Worm (Caenorhabditis elegans) whole organism, young adult: ENCODE measurements around the gene F16F9.3.
A peak's percentile ranks its signal among the peaks of the same experiment; 100 is the strongest.
"Not testable (repeated sequence)": the region's sequence is repeated elsewhere in the genome, so short reads cannot be mapped to it uniquely, and the experiment has no call there.

Source experiments
- B0261.1 ChIP-seq: sonication (generic microtip); optimal IDR thresholded peaks from 2 replicates; lab custom pipeline; 2016; ENCODE audit warnings: mild to moderate bottlenecking, missing genetic modification characterization, moderate library complexity, missing compliant biosample characterization
- B0336.3 ChIP-seq: fragments of 200-800 bp; sonication (Bioruptor generic); IDR thresholded peaks from 2 replicates; pipeline ENCODE4 v1.3.6; 2022; ENCODE audit warnings: missing genetic modification characterization, missing compliant biosample characterization
- C06A6.2 ChIP-seq: fragments of 200-800 bp; sonication (Bioruptor generic); conservative IDR thresholded peaks from 2 replicates; pipeline ENCODE4 v1.3.6; 2022; ENCODE audit warnings: missing genetic modification characterization, missing compliant biosample characterization
- F33H1.4 ChIP-seq: fragments of 200-800 bp; sonication (Bioruptor generic); IDR thresholded peaks from 2 replicates; pipeline ENCODE4 v1.3.6; 2022; ENCODE audit warnings: missing genetic modification reagents, missing genetic modification characterization, missing compliant biosample characterization
- F39B2.1 ChIP-seq: fragments of 200-800 bp; sonication (Bioruptor generic); IDR thresholded peaks from 2 replicates; pipeline ENCODE4 v1.3.6; 2022; ENCODE audit warnings: missing genetic modification reagents, missing genetic modification characterization, missing compliant biosample characterization
- F55B11.4 ChIP-seq: sonication (generic microtip); optimal IDR thresholded peaks from 2 replicates; lab custom pipeline; 2016; ENCODE audit warnings: missing compliant biosample characterization, missing genetic modification characterization, borderline replicate concordance; ENCODE audit not compliant: insufficient read depth
- F57C9.4 ChIP-seq: sonication (generic microtip); optimal IDR thresholded peaks from 2 replicates; lab custom pipeline; 2017; ENCODE audit warnings: mild to moderate bottlenecking, missing genetic modification characterization, missing compliant biosample characterization
- Y53G8AR.9 ChIP-seq: fragments of 200-800 bp; sonication (Bioruptor generic); conservative IDR thresholded peaks from 2 replicates; pipeline ENCODE4 v1.3.6; 2022; ENCODE audit warnings: missing genetic modification reagents, missing genetic modification characterization, missing compliant biosample characterization
- Y95B8A.8 ChIP-seq: fragments of 200-800 bp; sonication (Bioruptor generic); IDR thresholded peaks from 2 replicates; pipeline ENCODE4 v1.3.6; 2022; ENCODE audit warnings: missing genetic modification reagents, missing genetic modification characterization, missing compliant biosample characterization
- akir-1 ChIP-seq: fragments of 200-800 bp; sonication (Bioruptor generic); optimal IDR thresholded peaks from 2 replicates; lab custom pipeline; 2018; ENCODE audit warnings: mild to moderate bottlenecking, missing genetic modification characterization, moderate library complexity, missing compliant biosample characterization
- ama-1 ChIP-seq, 3 experiments: fragments of 150-350 bp in 1 of 3; sonication (generic microtip) in 2 of 3; optimal IDR thresholded peaks; 2 replicates each; lab custom pipeline; 2014 to 2018; ENCODE audit warnings: missing biosample characterization in 2 of 3, missing genetic modification characterization in 2 of 3, missing genetic modification reagents in 2 of 3
- attf-3 ChIP-seq: fragments of 200-800 bp; sonication (Bioruptor generic); conservative IDR thresholded peaks from 2 replicates; pipeline ENCODE4 v1.3.6; 2022; ENCODE audit warnings: missing genetic modification reagents, missing genetic modification characterization, missing compliant biosample characterization
- ceh-27 ChIP-seq: fragments of 200-800 bp; sonication (Bioruptor generic); optimal IDR thresholded peaks from 2 replicates; lab custom pipeline; 2018; ENCODE audit warnings: mild to moderate bottlenecking, missing genetic modification characterization, moderate library complexity, missing compliant biosample characterization
- die-1 ChIP-seq: sonication (generic microtip); optimal IDR thresholded peaks from 2 replicates; lab custom pipeline; 2016; ENCODE audit warnings: missing genotype, mild to moderate bottlenecking, missing genetic modification characterization, missing compliant biosample characterization
- egrh-3 ChIP-seq: fragments of 200-800 bp; sonication (Bioruptor generic); IDR thresholded peaks from 2 replicates; pipeline ENCODE4 v1.3.6; 2022; ENCODE audit warnings: missing genetic modification reagents, missing genetic modification characterization, missing compliant biosample characterization
- ekl-4 ChIP-seq: fragments of 200-800 bp; sonication (Bioruptor generic); IDR thresholded peaks from 2 replicates; pipeline ENCODE4 v1.3.6; 2022; ENCODE audit warnings: missing genetic modification reagents, missing genetic modification characterization, missing compliant biosample characterization
- him-1 ChIP-seq: sonication (generic microtip); optimal IDR thresholded peaks from 2 replicates; lab custom pipeline; 2016; ENCODE audit warnings: missing genotype, missing genetic modification reagents, missing genetic modification characterization, missing compliant biosample characterization
- hlh-12 ChIP-seq: sonication (generic microtip); optimal IDR thresholded peaks from 2 replicates; lab custom pipeline; 2016; ENCODE audit warnings: missing genetic modification characterization, missing compliant biosample characterization
- hmg-20 ChIP-seq: fragments of 200-800 bp; sonication (Bioruptor generic); IDR thresholded peaks from 2 replicates; pipeline ENCODE4 v1.3.6; 2022; ENCODE audit warnings: missing genetic modification reagents, missing genetic modification characterization, missing compliant biosample characterization
- hrde-1 ChIP-seq: sonication (generic microtip); optimal IDR thresholded peaks from 2 replicates; lab custom pipeline; 2016; ENCODE audit warnings: missing genetic modification characterization, mild to moderate bottlenecking, missing compliant biosample characterization, moderate library complexity, missing genotype, missing genetic modification reagents, borderline replicate concordance
- let-526 ChIP-seq: fragments of 200-800 bp; sonication (Bioruptor generic); IDR thresholded peaks from 2 replicates; pipeline ENCODE4 v1.3.6; 2022; ENCODE audit warnings: missing genetic modification reagents, missing genetic modification characterization, missing compliant biosample characterization
- lin-26 ChIP-seq: fragments of 200-800 bp; sonication (Bioruptor generic); IDR thresholded peaks from 2 replicates; pipeline ENCODE4 v1.3.6; 2022; ENCODE audit warnings: missing genetic modification reagents, missing genetic modification characterization, missing compliant biosample characterization
- lin-35 ChIP-seq, 3 experiments: fragments of 150-350 bp in 2 of 3; sonication (generic microtip) in 1 of 3; optimal IDR thresholded peaks; 2 replicates each; lab custom pipeline; 2014 to 2018; ENCODE audit warnings: missing biosample characterization in 3 of 3, missing genetic modification characterization in 3 of 3, missing genetic modification reagents in 3 of 3
- lsl-1 ChIP-seq: fragments of 200-800 bp; sonication (Bioruptor generic); optimal IDR thresholded peaks from 2 replicates; lab custom pipeline; 2018; ENCODE audit warnings: mild to moderate bottlenecking, missing genetic modification characterization, moderate library complexity, missing compliant biosample characterization
- madf-10 ChIP-seq: sonication (generic microtip); optimal IDR thresholded peaks from 2 replicates; lab custom pipeline; 2016; ENCODE audit warnings: mild to moderate bottlenecking, missing genetic modification characterization, missing compliant biosample characterization
- madf-8 ChIP-seq: fragments of 200-800 bp; sonication (Bioruptor generic); conservative IDR thresholded peaks from 2 replicates; pipeline ENCODE4 v1.3.6; 2022; ENCODE audit warnings: missing genetic modification reagents, missing genetic modification characterization, missing compliant biosample characterization
- nfya-2 ChIP-seq: fragments of 200-800 bp; sonication (Bioruptor generic); IDR thresholded peaks from 2 replicates; pipeline ENCODE4 v1.3.6; 2022; ENCODE audit warnings: missing genetic modification reagents, missing genetic modification characterization, missing compliant biosample characterization
- nhr-27 ChIP-seq: fragments of 200-800 bp; sonication (Bioruptor generic); optimal IDR thresholded peaks from 2 replicates; lab custom pipeline; 2018; ENCODE audit warnings: mild to moderate bottlenecking, missing genetic modification characterization, moderate library complexity, missing compliant biosample characterization
- nhr-90 ChIP-seq: sonication (generic microtip); optimal IDR thresholded peaks from 2 replicates; lab custom pipeline; 2016; ENCODE audit warnings: missing genotype, mild to moderate bottlenecking, missing genetic modification characterization, missing compliant biosample characterization
- pbrm-1 ChIP-seq: fragments of 200-800 bp; sonication (Bioruptor generic); IDR thresholded peaks from 2 replicates; pipeline ENCODE4 v1.3.6; 2022; ENCODE audit warnings: missing genetic modification reagents, missing genetic modification characterization, missing compliant biosample characterization
- pha-4 ChIP-seq: fragments of 150-350 bp; sonication (generic microtip); optimal IDR thresholded peaks from 2 replicates; lab custom pipeline; 2014; ENCODE audit warnings: missing biosample characterization, missing genetic modification reagents, missing genetic modification characterization
- rec-8 ChIP-seq, 2 experiments: sonication (generic microtip); optimal IDR thresholded peaks; 2 replicates each; lab custom pipeline; 2016; ENCODE audit warnings: mild to moderate bottlenecking in 2 of 2, missing genetic modification characterization in 2 of 2, missing genetic modification reagents in 2 of 2, missing genotype in 2 of 2, missing biosample characterization in 1 of 2, missing compliant biosample characterization in 1 of 2, moderate library complexity in 1 of 2
- repo-1 ChIP-seq: sonication (generic microtip); optimal IDR thresholded peaks from 2 replicates; lab custom pipeline; 2017; ENCODE audit warnings: mild to moderate bottlenecking, missing genetic modification characterization, missing compliant biosample characterization
- rpc-1 ChIP-seq, 2 experiments: fragments of 150-350 bp in 1 of 2; sonication (generic microtip) in 1 of 2; optimal IDR thresholded peaks; 2 replicates each; lab custom pipeline; 2014 to 2018; ENCODE audit warnings: missing biosample characterization in 1 of 2, missing genetic modification characterization in 1 of 2, missing genetic modification reagents in 1 of 2, missing genotype in 1 of 2
- snpc-3.4 ChIP-seq: sonication (generic microtip); optimal IDR thresholded peaks from 2 replicates; lab custom pipeline; 2017; ENCODE audit warnings: missing genetic modification characterization, mild to moderate bottlenecking, missing compliant biosample characterization, antibody characterized with exemption, moderate library complexity, missing genotype, missing genetic modification reagents
- tbp1 ChIP-seq: fragments of 200-800 bp; sonication (Bioruptor generic); optimal IDR thresholded peaks from 2 replicates; lab custom pipeline; 2018; ENCODE audit warnings: mild to moderate bottlenecking, missing genetic modification characterization, missing compliant biosample characterization
- tlf-1 ChIP-seq: fragments of 200-800 bp; sonication (Bioruptor generic); optimal IDR thresholded peaks from 2 replicates; lab custom pipeline; 2018; ENCODE audit warnings: mild to moderate bottlenecking, missing genetic modification characterization, missing compliant biosample characterization
- ztf-25 ChIP-seq: fragments of 200-800 bp; sonication (Bioruptor generic); IDR thresholded peaks from 2 replicates; pipeline ENCODE4 v1.3.6; 2022; ENCODE audit warnings: missing genetic modification reagents, missing genetic modification characterization, missing compliant biosample characterization

F16F9.3 gene

DNA sequence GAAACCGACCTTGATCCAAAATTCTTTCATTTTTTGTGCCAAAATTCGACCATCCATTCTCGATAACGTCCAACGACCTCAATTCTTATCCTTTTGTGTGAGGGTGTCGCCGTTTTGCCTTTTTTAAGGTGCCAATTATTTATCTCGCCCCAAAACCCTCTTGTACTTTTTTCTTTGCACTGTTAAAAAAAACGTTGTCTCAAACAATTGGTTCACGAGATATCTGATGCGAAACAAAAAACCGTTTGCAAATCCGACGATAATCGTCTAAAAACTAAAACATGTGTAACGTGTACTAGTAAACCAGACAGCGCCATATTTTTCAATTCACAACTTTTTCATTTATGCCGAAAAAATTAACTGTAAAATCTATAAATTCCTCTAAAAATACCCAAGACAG, at the start of gene F16F9.3:
Gene F16F9.3 (plus strand): TSS at position 301 of the 400 bp plus-strand sequence.
- TF ChIP-seq F57C9.4 (no peak), madf-8 (GFP tag; lab: Robert Waterston, UW) (no peak), let-526 (GFP tag; lab: Robert Waterston, UW) (no peak)

DNA sequence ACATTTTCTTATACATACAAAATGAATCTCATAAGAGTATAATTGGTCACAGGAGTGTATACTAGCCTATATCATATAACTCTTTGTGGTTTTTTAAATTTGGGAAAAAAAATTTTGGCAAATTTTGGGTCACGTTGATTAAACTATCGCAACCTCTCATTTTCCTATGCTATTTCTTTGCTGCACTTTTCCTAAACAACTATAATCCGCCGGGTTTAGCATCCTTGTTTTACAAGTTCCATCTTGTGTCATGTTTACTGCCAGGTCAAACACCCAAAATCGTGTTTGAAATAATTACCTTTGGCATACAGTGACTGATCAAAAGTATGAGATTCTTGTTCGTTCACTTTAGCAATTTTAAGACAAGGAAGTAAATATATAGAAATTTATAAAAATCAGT, 49.1 kb upstream of the F16F9.3 start, which contains the start of gene sulp-3:
Gene sulp-3 (minus strand): TSS at position 101 of the 400 bp plus-strand sequence.
- no peak for TF ChIP-seq snpc-3.4 (tag; lab: Kevin White, UChicago)
- no peak for TF ChIP-seq ceh-27 (GFP tag; lab: Kevin White, UChicago)
- TF ChIP-seq F33H1.4 = no peak

DNA sequence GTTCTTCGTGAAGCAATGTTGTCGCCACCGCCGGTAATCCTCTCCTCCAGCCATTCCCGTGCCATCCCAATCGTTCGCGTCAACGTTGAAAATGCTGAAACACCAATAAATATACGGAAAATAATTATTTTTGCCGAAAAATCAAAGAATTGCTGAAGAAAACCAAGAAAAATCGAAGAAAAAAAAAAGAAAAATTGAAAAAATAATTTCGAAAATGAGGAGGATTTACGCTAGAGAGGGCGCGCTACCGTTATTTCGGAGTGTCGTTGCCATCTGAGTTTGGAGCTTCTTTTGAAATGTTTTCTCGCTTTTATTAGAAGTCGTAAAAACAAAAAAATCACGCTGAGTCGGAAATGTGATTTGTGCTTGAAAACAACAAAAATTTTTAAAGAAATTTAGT, 46.7 kb upstream of the F16F9.3 start, which contains the start of gene F08F1.9:
Gene F08F1.9 (minus strand): TSS at position 101 of the 400 bp plus-strand sequence.
- TF ChIP-seq F39B2.1; nfya-2 (GFP tag; lab: Robert Waterston, UW); tbp1 (GFP tag; lab: Kevin White, UChicago): not testable (repeated sequence)

DNA sequence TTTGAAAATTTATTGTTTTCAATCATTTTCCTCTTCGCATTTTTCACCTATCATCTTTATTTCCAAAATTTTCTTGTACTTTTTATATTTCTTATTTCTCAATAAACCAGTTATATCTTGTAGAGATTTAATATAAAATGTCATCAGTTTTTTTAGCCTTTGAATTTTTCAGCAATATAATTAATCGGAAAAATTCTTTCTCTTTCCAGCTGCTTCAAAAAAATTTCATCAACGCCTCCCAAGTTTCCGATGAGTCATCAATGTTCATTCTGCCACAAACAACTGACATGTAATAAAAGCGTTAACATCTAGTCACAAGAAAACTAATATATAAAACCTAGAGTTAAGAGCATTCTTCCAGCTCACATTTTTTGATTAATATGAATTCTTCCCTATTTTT, 44.3 kb upstream of the F16F9.3 start, which contains the start of gene F08F1.4:
Gene F08F1.4 (plus strand): TSS at position 301 of the 400 bp plus-strand sequence.
- no peak for TF ChIP-seq hlh-12

DNA sequence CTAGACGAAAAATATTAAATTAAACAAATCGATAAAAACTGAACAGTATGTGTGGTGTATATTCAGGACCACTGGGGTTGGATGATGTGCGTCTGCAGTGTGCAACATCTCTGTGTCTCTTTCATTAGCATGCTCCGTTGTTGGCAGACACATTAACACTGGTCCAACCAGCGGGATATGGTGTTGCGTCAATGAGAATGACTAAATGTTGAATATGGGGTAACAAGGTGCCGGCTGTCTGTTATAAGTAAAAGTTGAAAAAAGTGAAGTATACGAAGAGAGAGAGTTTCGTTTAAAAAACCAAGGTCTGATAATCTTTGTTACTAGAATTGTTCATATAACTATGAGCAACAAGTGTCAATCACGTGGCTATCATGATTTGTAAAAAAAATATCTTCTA, 40.6 kb upstream of the F16F9.3 start, which contains the start of gene ced-8:
Gene ced-8 (minus strand): TSS at position 101 of the 400 bp plus-strand sequence.
- TF ChIP-seq akir-1 (GFP tag; lab: Kevin White, UChicago) (no peak), B0261.1 (tag; lab: Kevin White, UChicago) (no peak), tbp1 (GFP tag; lab: Kevin White, UChicago) (no peak), Y53G8AR.9 (GFP tag; lab: Robert Waterston, UW) (no peak), F55B11.4 (no peak), rec-8 (tag; optimal IDR thresholded peaks at IDR 0.05; lab: Kevin White, UChicago) (no peak), ama-1 (optimal IDR thresholded peaks at IDR 0.05; lab: Kevin White, UChicago) (no peak), ama-1 (GFP tag; optimal IDR thresholded peaks at IDR 0.05; lab: Kevin White, UChicago) (no peak), attf-3 (no peak), nhr-27 (tag; lab: Kevin White, UChicago) (no peak), B0336.3 (GFP tag; lab: Robert Waterston, UW) (no peak), madf-10 (no peak), repo-1 (no peak), egrh-3 (GFP tag; lab: Robert Waterston, UW) (no peak), lin-35 (GFP tag; optimal IDR thresholded peaks at IDR 0.05; lab: Kevin White, UChicago) (no peak), ekl-4 (GFP tag; lab: Robert Waterston, UW) (no peak), lsl-1 (GFP tag; lab: Kevin White, UChicago) (no peak), tlf-1 (GFP tag; lab: Kevin White, UChicago) (no peak), hrde-1 (tag; lab: Kevin White, UChicago) (no peak), pbrm-1 (no peak)

DNA sequence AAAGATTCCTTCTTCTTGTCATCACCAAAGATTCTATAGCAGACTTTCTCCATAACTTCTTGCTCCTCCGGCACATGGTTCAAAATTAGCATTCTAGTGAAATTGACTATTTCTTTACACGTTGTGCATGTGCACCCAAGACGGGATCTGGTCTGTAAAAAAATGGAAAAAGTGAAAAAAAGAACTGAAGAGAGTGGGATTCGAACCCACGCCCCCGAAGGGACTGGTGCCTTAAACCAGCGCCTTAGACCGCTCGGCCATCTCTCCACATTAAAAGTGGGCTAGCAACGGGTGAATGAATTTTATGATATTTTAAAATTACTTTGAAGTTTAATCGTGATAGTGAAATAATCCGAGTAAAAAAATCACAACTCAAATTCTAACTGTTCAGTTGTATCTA, 39.7 kb upstream of the F16F9.3 start:
- no peak for TF ChIP-seq ztf-25 (GFP tag; lab: Robert Waterston, UW)
- no peak for TF ChIP-seq pha-4 (tag; lab: Kevin White, UChicago)
- peak; percentile 66 for TF ChIP-seq rpc-1 (optimal IDR thresholded peaks at IDR 0.05; lab: Kevin White, UChicago)
- peak; percentile 82 for TF ChIP-seq rpc-1 (tag; optimal IDR thresholded peaks at IDR 0.05; lab: Kevin White, UChicago)
- peak; percentile 67; the same call in 1 of the 2 replicates for TF ChIP-seq pbrm-1
- peak; percentile 77 for TF ChIP-seq lin-26 (GFP tag; lab: Robert Waterston, UW)
- no peak for TF ChIP-seq Y95B8A.8 (GFP tag; lab: Robert Waterston, UW)
- TF ChIP-seq tbp1 (GFP tag; lab: Kevin White, UChicago) = peak; percentile 86
- TF ChIP-seq him-1 (tag; lab: Kevin White, UChicago) = peak; percentile 28
- TF ChIP-seq die-1 (tag; lab: Kevin White, UChicago) = peak; percentile 35
- TF ChIP-seq C06A6.2 (GFP tag; lab: Robert Waterston, UW) = no peak
- no peak for TF ChIP-seq hmg-20
- no peak for TF ChIP-seq tlf-1 (GFP tag; lab: Kevin White, UChicago)
- TF ChIP-seq Y53G8AR.9 (GFP tag; lab: Robert Waterston, UW) = 0 out of 2 replicates have a peak, but pooled peaks have one; percentile 38
- peak; percentile 37 for TF ChIP-seq nhr-90 (tag; lab: Kevin White, UChicago)
- TF ChIP-seq madf-10 = no peak
